Fruit fly (Drosophila melanogaster) whole organism, embryonic: ENCODE measurements around the gene msd1.

Experiments used
- B-H2 ChIP-seq: fragments of 200-800 bp; sonication (Bioruptor generic); optimal IDR thresholded peaks from 2 replicates; lab custom pipeline; 2018; ENCODE audit warnings: missing biosample characterization, mild to moderate bottlenecking, missing genetic modification characterization
- CG1024 ChIP-seq: fragments of 200-800 bp; sonication (Bioruptor generic); IDR thresholded peaks from 2 replicates; pipeline ENCODE4 v1.3.6; 2022; ENCODE audit warnings: missing biosample characterization, missing genetic modification characterization
- CG12104 ChIP-seq: fragments of 200-800 bp; sonication (Bioruptor generic); optimal IDR thresholded peaks from 3 replicates; lab custom pipeline; 2016; ENCODE audit warnings: missing biosample characterization, missing genetic modification characterization
- CG12155 ChIP-seq: fragments of 200-800 bp; sonication (Bioruptor generic); optimal IDR thresholded peaks from 3 replicates; lab custom pipeline; 2016; ENCODE audit warnings: missing biosample characterization, missing genetic modification characterization
- CG14441 ChIP-seq: fragments of 200-800 bp; sonication (Bioruptor generic); IDR thresholded peaks from 2 replicates; pipeline ENCODE4 v1.3.6; 2022; ENCODE audit warnings: missing biosample characterization, missing genetic modification characterization
- CG15514 ChIP-seq: fragments of 200-800 bp; sonication (Bioruptor generic); optimal IDR thresholded peaks from 3 replicates; lab custom pipeline; 2017; ENCODE audit warnings: missing biosample characterization, missing genetic modification characterization, mild to moderate bottlenecking, moderate library complexity, missing genetic modification reagents
- CG1603 ChIP-seq: fragments of 200-800 bp; sonication (Bioruptor generic); optimal IDR thresholded peaks from 2 replicates; lab custom pipeline; 2019; ENCODE audit warnings: missing biosample characterization, mild to moderate bottlenecking, missing genetic modification characterization, moderate library complexity
- CG16815 ChIP-seq: fragments of 200-800 bp; sonication (Bioruptor generic); optimal IDR thresholded peaks from 3 replicates; lab custom pipeline; 2017; ENCODE audit warnings: missing biosample characterization, mild to moderate bottlenecking, missing genetic modification characterization
- CG18011 ChIP-seq: fragments of 200-800 bp; sonication (Bioruptor generic); optimal IDR thresholded peaks from 2 replicates; lab custom pipeline; 2017; ENCODE audit warnings: missing biosample characterization, missing genetic modification characterization, mild to moderate bottlenecking, moderate library complexity, missing genotype
- CG1832 ChIP-seq: fragments of 200-800 bp; sonication (Bioruptor generic); optimal IDR thresholded peaks from 2 replicates; lab custom pipeline; 2017; ENCODE audit warnings: missing biosample characterization, mild to moderate bottlenecking, missing genetic modification characterization, inconsistent platforms
- CG2129 ChIP-seq: fragments of 200-800 bp; sonication (Bioruptor generic); IDR thresholded peaks from 2 replicates; pipeline ENCODE4 v1.3.6; 2022; ENCODE audit warnings: missing biosample characterization, missing genetic modification characterization; ENCODE audit not compliant: partially characterized antibody
- CG30020 ChIP-seq: fragments of 200-800 bp; optimal IDR thresholded peaks from 2 replicates; lab custom pipeline; 2019; ENCODE audit warnings: missing biosample characterization, mild to moderate bottlenecking, missing genetic modification characterization, moderate library complexity
- CG34376 ChIP-seq: fragments of 200-800 bp; sonication (Bioruptor generic); optimal IDR thresholded peaks from 2 replicates; lab custom pipeline; 2018; ENCODE audit warnings: missing biosample characterization, mild to moderate bottlenecking, missing genetic modification characterization
- CG4617 ChIP-seq: fragments of 200-800 bp; sonication (Bioruptor generic); optimal IDR thresholded peaks from 3 replicates; lab custom pipeline; 2016; ENCODE audit warnings: missing biosample characterization, missing genetic modification characterization, borderline replicate concordance
- CG6791 ChIP-seq: fragments of 200-800 bp; sonication (Bioruptor generic); IDR thresholded peaks from 3 replicates; pipeline ENCODE4 v1.3.6; 2022; ENCODE audit warnings: missing biosample characterization, missing genetic modification characterization; ENCODE audit not compliant: partially characterized antibody
- CG6813 ChIP-seq: fragments of 200-800 bp; sonication (Bioruptor generic); optimal IDR thresholded peaks from 2 replicates; lab custom pipeline; 2017; ENCODE audit warnings: missing biosample characterization, missing genetic modification characterization, mild to moderate bottlenecking, moderate library complexity, missing genetic modification reagents
- CG7271 ChIP-seq: fragments of 200-800 bp; sonication (Bioruptor generic); optimal IDR thresholded peaks from 2 replicates; lab custom pipeline; 2018; ENCODE audit warnings: missing biosample characterization, mild to moderate bottlenecking, missing genetic modification characterization, moderate library complexity
- CG7928 ChIP-seq: fragments of 200-800 bp; sonication (Bioruptor generic); optimal IDR thresholded peaks from 2 replicates; lab custom pipeline; 2017; ENCODE audit warnings: missing biosample characterization, mild to moderate bottlenecking, missing genetic modification characterization
- CkIIα-i1 ChIP-seq: fragments of 200-800 bp; sonication (Bioruptor generic); IDR thresholded peaks from 2 replicates; pipeline ENCODE4 v1.3.6; 2022; ENCODE audit warnings: missing biosample characterization, missing genetic modification characterization
- Elba2 ChIP-seq: fragments of 200-800 bp; sonication (Bioruptor generic); optimal IDR thresholded peaks from 3 replicates; lab custom pipeline; 2016; ENCODE audit warnings: missing biosample characterization, missing genetic modification characterization
- Fer3 ChIP-seq: fragments of 200-800 bp; sonication (Bioruptor generic); optimal IDR thresholded peaks from 2 replicates; lab custom pipeline; 2018; ENCODE audit warnings: missing biosample characterization, mild to moderate bottlenecking, missing genetic modification characterization, moderate library complexity
- HHEX ChIP-seq: fragments of 200-800 bp; sonication (Bioruptor generic); optimal IDR thresholded peaks from 3 replicates; lab custom pipeline; 2017; ENCODE audit warnings: missing biosample characterization, mild to moderate bottlenecking, missing genetic modification characterization, missing genetic modification reagents
- HLH4C ChIP-seq: fragments of 200-800 bp; sonication (Bioruptor generic); IDR thresholded peaks from 3 replicates; pipeline ENCODE4 v1.3.6; 2022; ENCODE audit warnings: missing biosample characterization, missing genetic modification characterization; ENCODE audit not compliant: partially characterized antibody
- HmgZ ChIP-seq: fragments of 200-800 bp; sonication (Bioruptor generic); optimal IDR thresholded peaks from 2 replicates; lab custom pipeline; 2018; ENCODE audit warnings: missing biosample characterization, mild to moderate bottlenecking, missing genetic modification characterization
- Hr39 ChIP-seq: fragments of >200 bp; optimal IDR thresholded peaks from 2 replicates; lab custom pipeline; 2017
- Hsf ChIP-seq: fragments of 200-800 bp; sonication (Bioruptor generic); optimal IDR thresholded peaks from 3 replicates; lab custom pipeline; 2016; ENCODE audit warnings: missing biosample characterization, missing genetic modification characterization
- Kr ChIP-seq: fragments of 200-800 bp; sonication (Bioruptor generic); optimal IDR thresholded peaks from 2 replicates; lab custom pipeline; 2017; ENCODE audit warnings: missing biosample characterization, mild to moderate bottlenecking, missing genetic modification characterization
- MBD-R2 ChIP-seq: fragments of 200-800 bp; sonication (Bioruptor generic); IDR thresholded peaks from 2 replicates; pipeline ENCODE4 v1.3.6; 2022; ENCODE audit warnings: missing biosample characterization, missing genetic modification characterization
- Myb ChIP-seq: fragments of 200-800 bp; sonication (Bioruptor generic); optimal IDR thresholded peaks from 2 replicates; lab custom pipeline; 2016; ENCODE audit warnings: missing biosample characterization, missing genetic modification characterization
- Rfx ChIP-seq: fragments of 200-800 bp; sonication (Bioruptor generic); IDR thresholded peaks from 2 replicates; pipeline ENCODE4 v1.3.6; 2022; ENCODE audit warnings: missing biosample characterization, missing genetic modification characterization
- Usf ChIP-seq: fragments of 200-800 bp; sonication (Bioruptor generic); optimal IDR thresholded peaks from 2 replicates; lab custom pipeline; 2017; ENCODE audit warnings: missing genotype, missing biosample characterization, missing genetic modification characterization
- YL-1 ChIP-seq: fragments of 200-800 bp; sonication (Bioruptor generic); optimal IDR thresholded peaks from 3 replicates; lab custom pipeline; 2017; ENCODE audit warnings: missing biosample characterization, mild to moderate bottlenecking, missing genetic modification characterization
- btn ChIP-seq: fragments of 200-800 bp; sonication (Bioruptor generic); optimal IDR thresholded peaks from 2 replicates; lab custom pipeline; 2016; ENCODE audit warnings: missing biosample characterization, missing genetic modification characterization
- cato ChIP-seq: fragments of 200-800 bp; sonication (Bioruptor generic); optimal IDR thresholded peaks from 2 replicates; lab custom pipeline; 2016; ENCODE audit warnings: missing biosample characterization, missing genetic modification characterization, borderline replicate concordance
- chm ChIP-seq: fragments of 200-800 bp; sonication (Bioruptor generic); IDR thresholded peaks from 2 replicates; pipeline ENCODE4 v1.3.6; 2022; ENCODE audit warnings: missing biosample characterization, missing genetic modification characterization
- disco-r ChIP-seq: fragments of 200-800 bp; sonication (Bioruptor generic); optimal IDR thresholded peaks from 2 replicates; lab custom pipeline; 2016; ENCODE audit warnings: missing biosample characterization, missing genetic modification characterization
- dysf ChIP-seq: fragments of 200-800 bp; sonication (Bioruptor generic); IDR thresholded peaks from 3 replicates; pipeline ENCODE4 v1.3.6; 2022; ENCODE audit warnings: missing biosample characterization, missing genetic modification characterization
- fd3F ChIP-seq: fragments of 200-800 bp; sonication (Bioruptor generic); optimal IDR thresholded peaks from 2 replicates; lab custom pipeline; 2018; ENCODE audit warnings: missing biosample characterization, mild to moderate bottlenecking, missing genetic modification characterization, moderate library complexity
- ftz-f1 ChIP-seq: fragments of 200-800 bp; sonication (Bioruptor generic); optimal IDR thresholded peaks from 2 replicates; lab custom pipeline; 2016; ENCODE audit warnings: missing biosample characterization, missing genetic modification characterization
- gro ChIP-seq: fragments of 200-800 bp; sonication (Bioruptor generic); optimal IDR thresholded peaks from 2 replicates; lab custom pipeline; 2016; ENCODE audit warnings: missing biosample characterization, missing genetic modification characterization
- hbn ChIP-seq: fragments of 200-800 bp; sonication (Bioruptor generic); IDR thresholded peaks from 2 replicates; pipeline ENCODE4 v1.3.6; 2022; ENCODE audit warnings: missing biosample characterization, missing genetic modification characterization; ENCODE audit not compliant: partially characterized antibody
- hth ChIP-seq: fragments of >200 bp; optimal IDR thresholded peaks from 2 replicates; lab custom pipeline; 2017; ENCODE audit warnings: inconsistent platforms
- jigr1 ChIP-seq: fragments of 200-800 bp; sonication (Bioruptor generic); IDR thresholded peaks from 3 replicates; pipeline ENCODE4 v1.3.6; 2022; ENCODE audit warnings: missing biosample characterization, missing genetic modification characterization
- pum ChIP-seq: fragments of 200-800 bp; sonication (Bioruptor generic); optimal IDR thresholded peaks from 2 replicates; lab custom pipeline; 2016; ENCODE audit warnings: missing biosample characterization, missing genetic modification characterization
- sc ChIP-seq, 3 experiments: fragments of >200 bp in 2 of 3; fragments of 200-800 bp in 1 of 3; sonication (Bioruptor generic) in 1 of 3; optimal IDR thresholded peaks; 2 replicates in 2 of 3; 3 replicates in 1 of 3; lab custom pipeline; 2017; ENCODE audit warnings: mild to moderate bottlenecking in 1 of 3, missing biosample characterization in 1 of 3, missing genetic modification characterization in 1 of 3, missing genetic modification reagents in 1 of 3
- tup ChIP-seq: fragments of 200-800 bp; sonication (Bioruptor generic); optimal IDR thresholded peaks from 2 replicates; lab custom pipeline; 2016; ENCODE audit warnings: missing biosample characterization, mild to moderate bottlenecking, missing genetic modification characterization, moderate library complexity
- tx ChIP-seq: fragments of 200-800 bp; sonication (Bioruptor generic); optimal IDR thresholded peaks from 2 replicates; lab custom pipeline; 2016; ENCODE audit warnings: missing biosample characterization, missing genetic modification characterization
- vvl ChIP-seq: fragments of 200-800 bp; sonication (Bioruptor generic); IDR thresholded peaks from 2 replicates; pipeline ENCODE4 v1.3.6; 2022; ENCODE audit warnings: missing biosample characterization, missing genetic modification characterization
- wor ChIP-seq: fragments of 200-800 bp; sonication (Bioruptor generic); IDR thresholded peaks from 2 replicates; pipeline ENCODE4 v1.3.6; 2022; ENCODE audit warnings: missing biosample characterization, missing genetic modification characterization

The msd1 gene

dm6 chr3L:1319097-1319725 is 12.3 kb upstream of the msd1 start (continued):
- TF ChIP-seq sc (optimal IDR thresholded peaks at IDR 0.05; lab: Kevin White, UChicago), result no peak
- peak; percentile 72 for TF ChIP-seq sc (GFP tag; optimal IDR thresholded peaks at IDR 0.05; lab: Kevin White, UChicago)
- no peak for TF ChIP-seq Elba2 (GFP tag; lab: Kevin White, UChicago)
- no peak for TF ChIP-seq HLH4C
- peak; percentile 78 for TF ChIP-seq CG1024 (GFP tag; lab: Robert Waterston, UW)
- TF ChIP-seq cato, result peak; percentile 58
- TF ChIP-seq CG1603, result peak; percentile 89
- TF ChIP-seq hth (lab: Kevin White, UChicago), result no peak
- no peak for TF ChIP-seq gro (GFP tag; lab: Kevin White, UChicago)
- TF ChIP-seq CG4617 (GFP tag; lab: Kevin White, UChicago), result peak; percentile 58
- no peak for TF ChIP-seq Kr (GFP tag; lab: Kevin White, UChicago)
- peak; percentile 42 for TF ChIP-seq tx (GFP tag; lab: Kevin White, UChicago)
- peak; percentile 22 for TF ChIP-seq Myb (GFP tag; lab: Kevin White, UChicago)
- TF ChIP-seq CG6813, result peak; percentile 65
- no peak for TF ChIP-seq disco-r (GFP tag; lab: Kevin White, UChicago)
- no peak for TF ChIP-seq CG30020
- 0 out of 3 replicates have a peak, but pooled peaks have one; percentile 48 for TF ChIP-seq jigr1 (GFP tag; lab: Robert Waterston, UW)
- peak; percentile 40 for TF ChIP-seq HmgZ (tag; lab: Kevin White, UChicago)
- TF ChIP-seq pum, result peak; percentile 69
- TF ChIP-seq CG34376 (GFP tag; lab: Kevin White, UChicago), result no peak
- TF ChIP-seq Rfx, result peak; percentile 51
- TF ChIP-seq MBD-R2 (GFP tag; lab: Robert Waterston, UW), result no peak
- peak; percentile 64 for TF ChIP-seq Fer3
- peak; percentile 84 for TF ChIP-seq Hsf (GFP tag; lab: Kevin White, UChicago)
- TF ChIP-seq CG7928 (GFP tag; lab: Kevin White, UChicago), result no peak
- peak; percentile 63 for TF ChIP-seq btn (GFP tag; lab: Kevin White, UChicago)
- TF ChIP-seq CG18011 (GFP tag; lab: Kevin White, UChicago), result no peak
- TF ChIP-seq CG7271 (tag; lab: Kevin White, UChicago), result no peak
- peak; percentile 73 for TF ChIP-seq chm (GFP tag; lab: Robert Waterston, UW)
- no peak for TF ChIP-seq CkIIα-i1 (GFP tag; lab: Robert Waterston, UW)
- peak; percentile 68; the same call in 2 of the 3 replicates for TF ChIP-seq dysf
- TF ChIP-seq ftz-f1 (GFP tag; lab: Kevin White, UChicago), result no peak
- peak; percentile 16 for TF ChIP-seq CG12104
- peak; percentile 33 for TF ChIP-seq CG12155 (GFP tag; lab: Kevin White, UChicago)
- peak; percentile 70 for TF ChIP-seq HHEX
- no peak for TF ChIP-seq CG2129 (GFP tag; lab: Robert Waterston, UW)
- peak; percentile 32 for TF ChIP-seq CG16815 (GFP tag; lab: Kevin White, UChicago)
- no peak for TF ChIP-seq hbn (GFP tag; lab: Robert Waterston, UW)
- 0 out of 3 replicates have a peak, but pooled peaks have one; percentile 37 for TF ChIP-seq CG6791 (GFP tag; lab: Robert Waterston, UW)
- TF ChIP-seq vvl (GFP tag; lab: Robert Waterston, UW), result peak; percentile 96
- no peak for TF ChIP-seq fd3F (GFP tag; lab: Kevin White, UChicago)
- peak; percentile 80 for TF ChIP-seq CG14441
- peak; percentile 19 for TF ChIP-seq CG15514 (GFP tag; lab: Kevin White, UChicago)
- TF ChIP-seq Usf (GFP tag; lab: Kevin White, UChicago), result no peak
- TF ChIP-seq B-H2 (GFP tag; lab: Kevin White, UChicago), result no peak
- TF ChIP-seq CG1832, result no peak
- TF ChIP-seq wor (GFP tag; lab: Robert Waterston, UW), result peak; percentile 81
- TF ChIP-seq Hr39 (lab: Kevin White, UChicago), result no peak
- no peak for TF ChIP-seq YL-1 (GFP tag; lab: Kevin White, UChicago)
- no peak for TF ChIP-seq tup (GFP tag; lab: Kevin White, UChicago)
